Worm (Caenorhabditis elegans) whole organism, L1 larva: ENCODE results near the gene unc-3.

Experiments
- F16B12.6 ChIP-seq: fragments of 150-350 bp; optimal IDR thresholded peaks from 2 replicates; lab custom pipeline; 2014; ENCODE audit warnings: missing biosample characterization, missing genetic modification characterization
- Y116A8C.19 ChIP-seq: sonication (generic microtip); optimal IDR thresholded peaks from 2 replicates; lab custom pipeline; 2016; ENCODE audit warnings: missing compliant biosample characterization, missing genetic modification characterization, borderline replicate concordance
- alr-1 ChIP-seq: fragments of 200-800 bp; sonication (Bioruptor generic); optimal IDR thresholded peaks from 2 replicates; lab custom pipeline; 2018; ENCODE audit warnings: borderline replicate concordance, mild to moderate bottlenecking, missing genetic modification characterization, missing compliant biosample characterization
- aly-2 ChIP-seq: fragments of 150-350 bp; optimal IDR thresholded peaks from 2 replicates; lab custom pipeline; 2014; ENCODE audit warnings: missing biosample characterization, missing genetic modification characterization
- ama-1 ChIP-seq: fragments of 150-350 bp; optimal IDR thresholded peaks from 2 replicates; lab custom pipeline; 2014
- ceh-63 ChIP-seq: fragments of 200-800 bp; sonication (Bioruptor generic); optimal IDR thresholded peaks from 2 replicates; lab custom pipeline; 2018; ENCODE audit warnings: mild to moderate bottlenecking, missing genetic modification characterization, missing compliant biosample characterization
- ceh-82 ChIP-seq, 3 experiments: fragments of 150-350 bp in 1 of 3; sonication (generic microtip) in 2 of 3; optimal IDR thresholded peaks; 2 replicates each; lab custom pipeline; 2014 to 2017; ENCODE audit warnings: missing biosample characterization in 3 of 3, missing genetic modification characterization in 3 of 3
- ces-1 ChIP-seq: fragments of 150-350 bp; optimal IDR thresholded peaks from 2 replicates; lab custom pipeline; 2014; ENCODE audit warnings: missing biosample characterization, missing genetic modification reagents, missing genetic modification characterization
- dpl-1 ChIP-seq, 3 experiments: fragments of 150-350 bp in 2 of 3; sonication (generic microtip) in 1 of 3; optimal IDR thresholded peaks; 2 replicates each; lab custom pipeline; 2014 to 2017; ENCODE audit warnings: missing biosample characterization in 3 of 3, missing genetic modification characterization in 3 of 3, missing genetic modification reagents in 3 of 3
- dsc-1 ChIP-seq: sonication (generic microtip); optimal IDR thresholded peaks from 2 replicates; lab custom pipeline; 2016; ENCODE audit warnings: mild to moderate bottlenecking, missing genetic modification characterization, missing compliant biosample characterization
- efl-1 ChIP-seq, 4 experiments: fragments of 150-350 bp; optimal IDR thresholded peaks in 3 of 4; peaks in 1 of 4; 1 replicate in 1 of 4; 2 replicates in 3 of 4; lab custom pipeline; 2014; ENCODE audit warnings: missing biosample characterization in 2 of 4, missing genetic modification characterization in 2 of 4, missing genetic modification reagents in 2 of 4
- egl-27 ChIP-seq, 2 experiments: fragments of 150-350 bp in 1 of 2; sonication (generic microtip); optimal IDR thresholded peaks; 3 replicates each; lab custom pipeline; 2017 to 2018; ENCODE audit warnings: missing biosample characterization in 2 of 2, missing genetic modification characterization in 2 of 2, missing genetic modification reagents in 2 of 2
- elt-3 ChIP-seq, 6 experiments: fragments of 150-350 bp in 1 of 6; sonication (generic microtip); optimal IDR thresholded peaks; 2 replicates each; lab custom pipeline; 2017 to 2018; ENCODE audit warnings: missing biosample characterization in 6 of 6, missing genetic modification characterization in 6 of 6, inconsistent platforms in 1 of 6
- fkh-8 ChIP-seq: sonication (generic microtip); optimal IDR thresholded peaks from 2 replicates; lab custom pipeline; 2016; ENCODE audit warnings: mild to moderate bottlenecking, missing genetic modification characterization, missing compliant biosample characterization
- grh-1 ChIP-seq: fragments of 200-800 bp; sonication (Bioruptor generic); IDR thresholded peaks from 2 replicates; pipeline ENCODE4 v1.3.6; 2022; ENCODE audit warnings: missing genetic modification reagents, missing genetic modification characterization, missing compliant biosample characterization
- hpl-2 ChIP-seq: fragments of 150-350 bp; optimal IDR thresholded peaks from 2 replicates; lab custom pipeline; 2014; ENCODE audit warnings: missing biosample characterization, missing genetic modification reagents, missing genetic modification characterization
- irx-1 ChIP-seq: sonication (generic microtip); optimal IDR thresholded peaks from 2 replicates; lab custom pipeline; 2016; ENCODE audit warnings: missing genetic modification characterization, missing compliant biosample characterization
- jun-1 ChIP-seq: fragments of 150-350 bp; optimal IDR thresholded peaks from 2 replicates; lab custom pipeline; 2014; ENCODE audit warnings: missing biosample characterization, missing genetic modification reagents, missing genetic modification characterization
- lin-14 ChIP-seq: fragments of 200-800 bp; sonication (Bioruptor generic); optimal IDR thresholded peaks from 2 replicates; lab custom pipeline; 2018; ENCODE audit warnings: mild to moderate bottlenecking, missing genetic modification characterization, moderate library complexity, missing compliant biosample characterization
- lin-35 ChIP-seq, 2 experiments: fragments of 150-350 bp; optimal IDR thresholded peaks; 2 replicates each; lab custom pipeline; 2014; ENCODE audit warnings: missing biosample characterization in 2 of 2, missing genetic modification characterization in 2 of 2, missing genetic modification reagents in 2 of 2
- lin-39 ChIP-seq: fragments of 150-350 bp; optimal IDR thresholded peaks from 2 replicates; lab custom pipeline; 2014; ENCODE audit warnings: missing biosample characterization, missing genetic modification reagents, missing genetic modification characterization
- lir-3 ChIP-seq: sonication (generic microtip); optimal IDR thresholded peaks from 2 replicates; lab custom pipeline; 2016; ENCODE audit warnings: mild to moderate bottlenecking, missing genetic modification characterization, moderate library complexity, missing compliant biosample characterization; ENCODE audit not compliant: poor library complexity
- mdl-1 ChIP-seq, 2 experiments: fragments of 150-350 bp; optimal IDR thresholded peaks; 2 replicates each; lab custom pipeline; 2014 to 2017; ENCODE audit warnings: missing biosample characterization in 2 of 2, missing genetic modification characterization in 2 of 2, inconsistent platforms in 1 of 2
- mef-2 ChIP-seq: fragments of 150-350 bp; optimal IDR thresholded peaks from 2 replicates; lab custom pipeline; 2014; ENCODE audit warnings: missing biosample characterization, missing genetic modification characterization
- mep-1 ChIP-seq: fragments of 150-350 bp; optimal IDR thresholded peaks from 2 replicates; lab custom pipeline; 2014; ENCODE audit warnings: missing biosample characterization, missing genetic modification characterization
- nhr-12 ChIP-seq: sonication (generic microtip); optimal IDR thresholded peaks from 2 replicates; lab custom pipeline; 2017; ENCODE audit warnings: missing biosample characterization, missing genetic modification characterization
- nhr-28 ChIP-seq: fragments of 150-350 bp; optimal IDR thresholded peaks from 2 replicates; lab custom pipeline; 2014; ENCODE audit warnings: missing biosample characterization, missing genetic modification characterization
- nhr-85 ChIP-seq: sonication (generic microtip); peaks from one replicate; lab custom pipeline; 2016; ENCODE audit warnings: missing genetic modification characterization, inconsistent platforms, missing compliant biosample characterization
- pax-3 ChIP-seq: fragments of 200-800 bp; sonication (Bioruptor generic); optimal IDR thresholded peaks from 2 replicates; lab custom pipeline; 2018; ENCODE audit warnings: mild to moderate bottlenecking, missing genetic modification characterization, moderate library complexity, missing compliant biosample characterization
- skn-1 ChIP-seq: fragments of 150-350 bp; optimal IDR thresholded peaks from 2 replicates; lab custom pipeline; 2014; ENCODE audit warnings: missing biosample characterization, missing genetic modification characterization
- snpc-4 ChIP-seq: fragments of 150-350 bp; optimal IDR thresholded peaks from 2 replicates; lab custom pipeline; 2014; ENCODE audit warnings: missing biosample characterization, missing genetic modification characterization
- swsn-7 ChIP-seq: sonication (generic microtip); optimal IDR thresholded peaks from 2 replicates; lab custom pipeline; 2016; ENCODE audit warnings: missing genetic modification characterization, missing compliant biosample characterization
- tbx-2 ChIP-seq: sonication (generic microtip); optimal IDR thresholded peaks from 2 replicates; lab custom pipeline; 2016; ENCODE audit warnings: missing genetic modification characterization, missing compliant biosample characterization
- tlp-1 ChIP-seq: fragments of 150-350 bp; optimal IDR thresholded peaks from 2 replicates; lab custom pipeline; 2014; ENCODE audit warnings: missing biosample characterization, missing genetic modification characterization
- unc-130 ChIP-seq: fragments of 150-350 bp; optimal IDR thresholded peaks from 2 replicates; lab custom pipeline; 2017; ENCODE audit warnings: missing biosample characterization, missing genetic modification characterization, inconsistent platforms
- unc-62 ChIP-seq: fragments of 150-350 bp; optimal IDR thresholded peaks from 2 replicates; lab custom pipeline; 2014; ENCODE audit warnings: missing biosample characterization, missing genetic modification reagents, missing genetic modification characterization
- unc-98 ChIP-seq: fragments of 200-800 bp; sonication (Bioruptor generic); IDR thresholded peaks from 2 replicates; pipeline ENCODE4 v1.3.6; 2022; ENCODE audit warnings: missing genetic modification characterization, missing compliant biosample characterization
- zip-4 ChIP-seq: fragments of 200-800 bp; sonication (Bioruptor generic); optimal IDR thresholded peaks from 2 replicates; lab custom pipeline; 2018; ENCODE audit warnings: mild to moderate bottlenecking, missing genetic modification characterization, moderate library complexity, missing compliant biosample characterization
- ztf-11 ChIP-seq, 2 experiments: sonication (generic microtip); optimal IDR thresholded peaks; 2 replicates each; lab custom pipeline; 2016 to 2017; ENCODE audit warnings: missing genetic modification characterization in 2 of 2, missing biosample characterization in 1 of 2, missing compliant biosample characterization in 1 of 2

Gene unc-3

DNA sequence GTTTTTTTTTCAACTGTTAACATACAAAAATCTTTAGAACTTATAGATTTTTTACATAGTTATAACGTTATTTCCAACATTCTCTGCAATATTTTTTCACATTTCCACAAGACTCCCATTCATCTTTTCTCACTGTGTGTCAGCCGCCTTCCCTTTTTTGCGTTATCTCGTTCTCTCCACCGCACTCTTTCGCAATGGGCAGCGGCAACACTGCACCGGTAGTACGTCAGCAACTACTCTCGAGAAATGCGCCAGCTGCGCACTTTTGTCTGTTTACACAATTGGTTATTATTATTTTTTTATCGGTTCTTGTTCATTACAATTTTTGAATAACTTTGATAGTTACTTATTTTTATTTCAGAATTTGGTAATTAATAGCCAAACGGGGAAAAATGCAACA lies 26.4 kb upstream of the unc-3 start, which contains the start of gene C05G5.2 (continued):
- TF ChIP-seq F16B12.6 (tag; lab: Kevin White, UChicago) (peak; percentile 71), pax-3 (tag; lab: Kevin White, UChicago) (peak; percentile 59), efl-1 (optimal IDR thresholded peaks at IDR 0.05; lab: Kevin White, UChicago) (peak; percentile 65 to 78), efl-1 (GFP tag; optimal IDR thresholded peaks at IDR 0.05 in 1 of 2; lab: Kevin White, UChicago) (peak; percentile 56 to 96), Y116A8C.19 (no peak), tlp-1 (tag; lab: Kevin White, UChicago) (no peak), lin-35 (GFP tag; optimal IDR thresholded peaks at IDR 0.05; lab: Kevin White, UChicago) (peak; percentile 71 to 87), nhr-28 (tag; lab: Kevin White, UChicago) (no peak), lin-14 (GFP tag; lab: Kevin White, UChicago) (peak; percentile 98), elt-3 (tag; optimal IDR thresholded peaks at IDR 0.05; lab: Kevin White, UChicago) (peak in 3 of 6 experiments; percentile 42 to 95 (median 79)), dpl-1 (GFP tag; optimal IDR thresholded peaks at IDR 0.05; lab: Kevin White, UChicago) (peak; percentile 64 to 81 (median 72)), grh-1 (GFP tag; lab: Robert Waterston, UW) (peak; percentile 54; the same call in 1 of the 2 replicates), lir-3 (peak; percentile 71), mef-2 (tag; lab: Kevin White, UChicago) (peak; percentile 17), ceh-82 (tag; optimal IDR thresholded peaks at IDR 0.05; lab: Kevin White, UChicago) (peak; percentile 77 to 94 (median 78)), swsn-7 (peak; percentile 89), unc-130 (tag; lab: Kevin White, UChicago) (peak; percentile 75), aly-2 (no peak), nhr-12 (no peak), irx-1 (peak; percentile 57), unc-62 (no peak), skn-1 (tag; lab: Kevin White, UChicago) (peak; percentile 95), alr-1 (no peak), ceh-63 (GFP tag; lab: Kevin White, UChicago) (no peak), ces-1 (GFP tag; lab: Kevin White, UChicago) (no peak), ama-1 (lab: Kevin White, UChicago) (no peak), ztf-11 (tag; optimal IDR thresholded peaks at IDR 0.05; lab: Kevin White, UChicago) (peak in 1 of 2 experiments; percentile 4), unc-98 (GFP tag; lab: Robert Waterston, UW) (no peak), mep-1 (tag; lab: Kevin White, UChicago) (peak; percentile 95), snpc-4 (tag; lab: Kevin White, UChicago) (peak; percentile 88), nhr-85 (tag; lab: Kevin White, UChicago) (peak; percentile 90), tbx-2 (tag; lab: Kevin White, UChicago) (peak; percentile 84), lin-39 (tag; lab: Kevin White, UChicago) (no peak), hpl-2 (GFP tag; lab: Kevin White, UChicago) (peak; percentile 59), zip-4 (GFP tag; lab: Kevin White, UChicago) (peak; percentile 88), egl-27 (tag; optimal IDR thresholded peaks at IDR 0.05; lab: Kevin White, UChicago) (no peak), mdl-1 (tag; optimal IDR thresholded peaks at IDR 0.05; lab: Kevin White, UChicago) (peak in 1 of 2 experiments; percentile 84)

DNA sequence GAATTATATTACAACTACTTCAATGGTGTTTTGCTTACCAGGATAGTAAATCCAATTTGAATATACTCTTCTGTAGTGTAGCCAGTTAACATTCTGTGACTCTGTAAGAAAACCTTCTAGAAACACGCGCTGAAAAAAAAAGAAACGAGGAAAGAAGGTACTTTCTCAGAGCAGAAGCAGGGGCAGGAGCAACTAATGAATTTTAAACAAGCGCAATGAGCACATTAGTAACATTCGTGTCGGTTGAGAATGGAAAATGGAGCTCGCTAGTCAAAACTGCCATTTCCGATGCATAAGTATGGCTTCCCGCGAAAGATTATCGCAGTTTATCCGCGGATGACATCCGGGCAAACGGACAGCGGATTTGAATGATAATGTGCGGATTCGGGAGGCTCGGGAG lies 21.4 kb upstream of the unc-3 start, which contains the start of gene C05G5.3:
C05G5.3 (minus strand) TSS at position 101 of the 400 bp plus-strand sequence.
- TF ChIP-seq jun-1 (tag; lab: Kevin White, UChicago) (no peak), fkh-8 (tag; lab: Kevin White, UChicago) (peak; percentile 40), ztf-11 (tag; optimal IDR thresholded peaks at IDR 0.05; lab: Kevin White, UChicago) (no peak), dsc-1 (tag; lab: Kevin White, UChicago) (peak; percentile 29)
